Worm (Caenorhabditis elegans): ENCODE results near the gene K08H2.3.

The K08H2.3 gene

ce11 chrX:13264550-13264949, 27.3 kb downstream of the K08H2.3 start (continued):
- TF ChIP-seq F26F4.8 (GFP tag; conservative IDR thresholded peaks at IDR 0.05) (peak; percentile 94), D1046.2 (GFP tag; IDR thresholded peaks at IDR 0.05) (peak; percentile 80; the same call in 1 of the 2 replicates), zag-1 (tag; optimal IDR thresholded peaks at IDR 0.05) (no peak), snpc-1.2 (GFP tag; IDR thresholded peaks at IDR 0.05) (peak; percentile 89), ctbp-1 (GFP tag; IDR thresholded peaks at IDR 0.05) (peak; percentile 82), mxl-2 (GFP tag; conservative IDR thresholded peaks at IDR 0.05) (peak; percentile 79; the same call in 1 of the 2 replicates), mdt-29 (GFP tag; IDR thresholded peaks at IDR 0.05) (peak; percentile 83), arid-1 (GFP tag; conservative IDR thresholded peaks at IDR 0.05) (peak; percentile 93), ZK546.5 (tag; optimal IDR thresholded peaks at IDR 0.05) (no peak)

ce11 chrX:13267230-13267629, 30.0 kb downstream of the K08H2.3 start, which contains the start of gene cyp-14A1:
Gene cyp-14A1 (minus strand): TSS chrX:13267355.
- TF ChIP-seq daf-16 (GFP tag; optimal IDR thresholded peaks at IDR 0.05) (no peak), daf-16 (tag; optimal IDR thresholded peaks at IDR 0.05) (peak; percentile 39), dve-1 (tag; optimal IDR thresholded peaks at IDR 0.05; ENCODE audit: insufficient read depth) (peak; percentile 19), pqm-1 (tag; optimal IDR thresholded peaks at IDR 0.05) (no peak)

DNA sequence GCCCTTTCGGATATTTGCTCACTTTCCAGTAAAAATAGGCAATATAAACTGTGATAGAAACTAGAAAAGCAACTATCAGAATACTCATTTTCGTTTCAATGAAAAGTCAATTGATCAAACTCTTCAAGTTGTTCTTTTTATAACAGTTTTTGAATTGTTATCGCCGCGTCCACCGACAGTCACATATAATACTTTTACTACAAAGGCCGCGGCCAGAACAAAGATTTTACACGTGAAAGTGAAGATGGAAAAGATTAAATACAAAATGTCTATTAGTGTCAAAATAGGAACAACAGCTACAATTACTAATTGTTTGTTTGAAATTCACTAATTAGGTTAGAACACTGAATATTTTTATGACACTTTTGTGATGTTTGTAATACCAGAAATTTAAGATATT, 32.4 kb downstream of the K08H2.3 start, which contains the start of gene cyp-14A2:
Gene cyp-14A2, minus strand, starts transcription at position 101 of the 400 bp plus-strand sequence.
- TF ChIP-seq zfp-3 (GFP tag; conservative IDR thresholded peaks at IDR 0.05) (no peak), dmd-6 (GFP tag; IDR thresholded peaks at IDR 0.05) (peak; percentile 42), dmd-8 (GFP tag; IDR thresholded peaks at IDR 0.05) (no peak)

DNA sequence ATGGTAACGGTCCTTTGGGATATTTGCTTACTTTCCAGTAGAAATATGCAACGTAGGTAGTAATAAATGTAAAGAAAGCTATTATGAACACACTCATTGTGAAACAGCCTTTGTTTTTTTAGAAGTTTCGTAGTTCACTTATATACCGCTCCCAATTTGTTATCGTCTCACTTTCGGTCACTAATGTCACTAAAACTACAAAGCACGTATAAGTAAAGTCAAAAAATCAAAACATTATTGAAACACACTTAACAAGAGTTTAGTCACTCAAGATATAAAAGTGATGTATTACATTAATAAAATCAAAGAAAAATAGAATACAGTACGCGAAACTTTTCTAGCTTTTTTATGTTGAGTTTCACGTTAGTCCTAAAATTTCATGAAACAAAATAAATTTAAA, 36.9 kb downstream of the K08H2.3 start, which contains the start of gene cyp-14A3:
Gene cyp-14A3, minus strand, starts transcription at position 101 of the 400 bp plus-strand sequence.
- TF ChIP-seq F26F4.8 (GFP tag; conservative IDR thresholded peaks at IDR 0.05) (no peak), hmg-1.1 (GFP tag; IDR thresholded peaks at IDR 0.05) (no peak), zip-11 (GFP tag; IDR thresholded peaks at IDR 0.05) (no peak), nhr-6 (tag; optimal IDR thresholded peaks at IDR 0.05) (no peak), nhr-77 (tag; optimal IDR thresholded peaks at IDR 0.05) (no peak), mdt-29 (GFP tag; IDR thresholded peaks at IDR 0.05) (no peak), mdl-1 (tag; optimal IDR thresholded peaks at IDR 0.05) (no peak), F10B5.3 (tag; optimal IDR thresholded peaks at IDR 0.05) (no peak), gei-8 (GFP tag; optimal IDR thresholded peaks at IDR 0.05) (no peak), F44E2.7 (GFP tag; IDR thresholded peaks at IDR 0.05) (no peak), spr-3 (GFP tag; optimal IDR thresholded peaks at IDR 0.05) (no peak), Y105C5A.15 (GFP tag; IDR thresholded peaks at IDR 0.05) (no peak)

ce11 chrX:13278876-13279275, 41.7 kb downstream of the K08H2.3 start, which contains the start of gene phf-33:
Gene phf-33 (minus strand): TSS chrX:13278976.
- TF ChIP-seq pha-4 (GFP tag; IDR thresholded peaks at IDR 0.05): no peak
- TF ChIP-seq pha-4 (tag; optimal IDR thresholded peaks at IDR 0.05): no peak
- no peak for TF ChIP-seq hlh-11 (tag; optimal IDR thresholded peaks at IDR 0.05)
- TF ChIP-seq D1046.2 (GFP tag; IDR thresholded peaks at IDR 0.05): no peak
- no peak for TF ChIP-seq lin-15B (tag; optimal IDR thresholded peaks at IDR 0.05)
- no peak for TF ChIP-seq R02D3.7 (tag; optimal IDR thresholded peaks at IDR 0.05)
- no peak for TF ChIP-seq aha-1 (tag)
- TF ChIP-seq ztf-7 (tag; optimal IDR thresholded peaks at IDR 0.05): no peak
- no peak for TF ChIP-seq daf-16 (GFP tag; optimal IDR thresholded peaks at IDR 0.05)
- no peak for TF ChIP-seq daf-16 (tag; optimal IDR thresholded peaks at IDR 0.05)
- TF ChIP-seq mxl-3 (GFP tag; optimal IDR thresholded peaks at IDR 0.05): no peak
- TF ChIP-seq mdt-29 (GFP tag; IDR thresholded peaks at IDR 0.05): no peak
- no peak for TF ChIP-seq ama-1 (optimal IDR thresholded peaks at IDR 0.05)
- TF ChIP-seq mes-2 (tag; optimal IDR thresholded peaks at IDR 0.05; ENCODE audit: poor library complexity, severe bottlenecking): no peak
- no peak for TF ChIP-seq zag-1 (tag; optimal IDR thresholded peaks at IDR 0.05)
- no peak for TF ChIP-seq ceh-20 (GFP tag; IDR thresholded peaks at IDR 0.05)
- TF ChIP-seq cey-2 (tag; optimal IDR thresholded peaks at IDR 0.05; ENCODE audit: borderline replicate concordance, insufficient read depth): no peak
- no peak for TF ChIP-seq fos-1 (tag; optimal IDR thresholded peaks at IDR 0.05)
